Fruit fly (Drosophila melanogaster) whole organism: ENCODE results near the gene Ir87a.

Source experiments
- pan ChIP-seq: fragments of >200 bp; optimal IDR thresholded peaks from 2 replicates; lab custom pipeline; 2017
- psq ChIP-seq: fragments of >200 bp; optimal IDR thresholded peaks from 2 replicates; lab custom pipeline; 2017
- usp ChIP-seq: fragments of >200 bp; optimal IDR thresholded peaks from 2 replicates; lab custom pipeline; 2017; ENCODE audit warnings: missing biosample characterization, missing genetic modification characterization, mixed read lengths

DNA sequence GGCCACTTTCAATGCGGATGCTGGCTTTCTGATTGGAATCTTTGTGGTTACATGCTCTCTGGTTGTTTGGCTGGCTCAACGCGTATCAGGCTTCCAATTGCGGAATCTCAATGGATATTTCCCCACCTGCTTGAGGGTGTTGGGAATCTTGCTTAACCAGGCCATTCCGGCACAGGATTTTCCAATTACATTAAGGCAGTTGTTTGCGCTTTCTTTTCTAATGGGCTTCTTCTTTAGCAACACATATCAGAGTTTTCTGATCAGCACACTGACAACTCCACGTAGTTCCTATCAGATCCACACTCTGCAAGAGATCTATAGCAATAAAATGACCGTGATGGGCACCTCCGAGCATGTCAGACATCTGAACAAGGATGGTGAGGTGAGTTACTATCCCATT lies 2.1 kb downstream of the Ir87a start:
- no peak for TF ChIP-seq psq (lab: Kevin White, UChicago)
- TF ChIP-seq pan (lab: Kevin White, UChicago), result no peak
- TF ChIP-seq usp, result no peak
